Worm (Caenorhabditis elegans) whole organism, L1 larva: ENCODE data around the gene Y69A2AR.32.

Source experiments
- alr-1 ChIP-seq: fragments of 200-800 bp; sonication (Bioruptor generic); optimal IDR thresholded peaks from 2 replicates; lab custom pipeline; 2018; ENCODE audit warnings: borderline replicate concordance, mild to moderate bottlenecking, missing genetic modification characterization, missing compliant biosample characterization
- aly-2 ChIP-seq: fragments of 150-350 bp; optimal IDR thresholded peaks from 2 replicates; lab custom pipeline; 2014; ENCODE audit warnings: missing biosample characterization, missing genetic modification characterization
- ama-1 ChIP-seq: fragments of 150-350 bp; optimal IDR thresholded peaks from 2 replicates; lab custom pipeline; 2014
- ceh-90 ChIP-seq: sonication (generic microtip); optimal IDR thresholded peaks from 2 replicates; lab custom pipeline; 2016; ENCODE audit warnings: missing genetic modification characterization, missing compliant biosample characterization
- efl-1 ChIP-seq, 4 experiments: fragments of 150-350 bp; optimal IDR thresholded peaks in 3 of 4; peaks in 1 of 4; 1 replicate in 1 of 4; 2 replicates in 3 of 4; lab custom pipeline; 2014; ENCODE audit warnings: missing biosample characterization in 2 of 4, missing genetic modification characterization in 2 of 4, missing genetic modification reagents in 2 of 4
- fos-1 ChIP-seq: fragments of 150-350 bp; optimal IDR thresholded peaks from 2 replicates; lab custom pipeline; 2014; ENCODE audit warnings: missing biosample characterization, missing genetic modification characterization
- jun-1 ChIP-seq: fragments of 150-350 bp; optimal IDR thresholded peaks from 2 replicates; lab custom pipeline; 2014; ENCODE audit warnings: missing biosample characterization, missing genetic modification reagents, missing genetic modification characterization
- lin-15B ChIP-seq: fragments of 150-350 bp; sonication (generic microtip); optimal IDR thresholded peaks from 3 replicates; lab custom pipeline; 2014; ENCODE audit warnings: missing biosample characterization, missing genetic modification characterization
- lin-35 ChIP-seq, 2 experiments: fragments of 150-350 bp; optimal IDR thresholded peaks; 2 replicates each; lab custom pipeline; 2014; ENCODE audit warnings: missing biosample characterization in 2 of 2, missing genetic modification characterization in 2 of 2, missing genetic modification reagents in 2 of 2
- nhr-47 ChIP-seq: sonication (generic microtip); optimal IDR thresholded peaks from 2 replicates; lab custom pipeline; 2016; ENCODE audit warnings: mild to moderate bottlenecking, missing genetic modification characterization, moderate library complexity, missing compliant biosample characterization
- pag-3 ChIP-seq: sonication (generic microtip); optimal IDR thresholded peaks from 2 replicates; lab custom pipeline; 2017; ENCODE audit warnings: missing genetic modification characterization, mild to moderate bottlenecking, missing compliant biosample characterization, antibody characterized with exemption, borderline replicate concordance; ENCODE audit not compliant: insufficient read depth
- unc-130 ChIP-seq: fragments of 150-350 bp; optimal IDR thresholded peaks from 2 replicates; lab custom pipeline; 2017; ENCODE audit warnings: missing biosample characterization, missing genetic modification characterization, inconsistent platforms
- ztf-11 ChIP-seq, 2 experiments: sonication (generic microtip); optimal IDR thresholded peaks; 2 replicates each; lab custom pipeline; 2016 to 2017; ENCODE audit warnings: missing genetic modification characterization in 2 of 2, missing biosample characterization in 1 of 2, missing compliant biosample characterization in 1 of 2

DNA sequence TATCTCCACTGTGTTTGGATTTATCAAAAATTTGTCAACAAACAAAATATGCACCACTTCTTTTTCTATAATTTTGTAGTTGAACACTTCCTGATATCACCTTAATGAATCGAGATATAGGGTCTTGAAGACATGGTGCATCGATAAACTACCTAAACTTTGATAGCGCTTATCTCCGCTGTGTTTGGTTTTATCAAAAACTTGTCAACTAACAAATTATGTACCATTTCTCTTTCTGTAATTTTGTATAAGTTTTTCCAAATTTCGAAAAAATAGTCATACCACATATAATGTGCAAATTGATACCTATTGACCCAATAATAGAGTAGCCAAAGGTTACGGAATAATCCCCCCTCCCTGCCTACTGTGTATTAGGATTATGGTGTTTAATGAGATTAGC, 19.9 kb downstream of the Y69A2AR.32 start:
- no peak for TF ChIP-seq ceh-90 (tag; lab: Kevin White, UChicago)
- no peak for TF ChIP-seq fos-1 (tag; lab: Kevin White, UChicago)
- TF ChIP-seq unc-130 (tag; lab: Kevin White, UChicago), result no peak
- no peak for TF ChIP-seq aly-2 (tag; lab: Kevin White, UChicago)
- no peak for TF ChIP-seq alr-1
- TF ChIP-seq pag-3 (tag; lab: Kevin White, UChicago), result no peak
- no peak for TF ChIP-seq jun-1 (tag; lab: Kevin White, UChicago)
- TF ChIP-seq nhr-47 (tag; lab: Kevin White, UChicago), result no peak
- no peak for TF ChIP-seq ztf-11 (tag; optimal IDR thresholded peaks at IDR 0.05; lab: Kevin White, UChicago)
- TF ChIP-seq lin-35 (GFP tag; optimal IDR thresholded peaks at IDR 0.05; lab: Kevin White, UChicago), result no peak
- TF ChIP-seq efl-1 (optimal IDR thresholded peaks at IDR 0.05; lab: Kevin White, UChicago), result no peak
- TF ChIP-seq efl-1 (GFP tag; optimal IDR thresholded peaks at IDR 0.05 in 1 of 2; lab: Kevin White, UChicago), result no peak
- no peak for TF ChIP-seq lin-15B
- TF ChIP-seq ama-1 (lab: Kevin White, UChicago), result no peak
